Worm (Caenorhabditis elegans) whole organism, L1 larva: ENCODE measurements around the gene C03F11.2.

ENCODE experiments used
- unc-62 ChIP-seq: fragments of 150-350 bp; optimal IDR thresholded peaks from 2 replicates; lab custom pipeline; 2014; ENCODE audit warnings: missing biosample characterization, missing genetic modification reagents, missing genetic modification characterization
- ztf-11 ChIP-seq, 2 experiments: sonication (generic microtip); optimal IDR thresholded peaks; 2 replicates each; lab custom pipeline; 2016 to 2017; ENCODE audit warnings: missing genetic modification characterization in 2 of 2, missing biosample characterization in 1 of 2, missing compliant biosample characterization in 1 of 2

DNA sequence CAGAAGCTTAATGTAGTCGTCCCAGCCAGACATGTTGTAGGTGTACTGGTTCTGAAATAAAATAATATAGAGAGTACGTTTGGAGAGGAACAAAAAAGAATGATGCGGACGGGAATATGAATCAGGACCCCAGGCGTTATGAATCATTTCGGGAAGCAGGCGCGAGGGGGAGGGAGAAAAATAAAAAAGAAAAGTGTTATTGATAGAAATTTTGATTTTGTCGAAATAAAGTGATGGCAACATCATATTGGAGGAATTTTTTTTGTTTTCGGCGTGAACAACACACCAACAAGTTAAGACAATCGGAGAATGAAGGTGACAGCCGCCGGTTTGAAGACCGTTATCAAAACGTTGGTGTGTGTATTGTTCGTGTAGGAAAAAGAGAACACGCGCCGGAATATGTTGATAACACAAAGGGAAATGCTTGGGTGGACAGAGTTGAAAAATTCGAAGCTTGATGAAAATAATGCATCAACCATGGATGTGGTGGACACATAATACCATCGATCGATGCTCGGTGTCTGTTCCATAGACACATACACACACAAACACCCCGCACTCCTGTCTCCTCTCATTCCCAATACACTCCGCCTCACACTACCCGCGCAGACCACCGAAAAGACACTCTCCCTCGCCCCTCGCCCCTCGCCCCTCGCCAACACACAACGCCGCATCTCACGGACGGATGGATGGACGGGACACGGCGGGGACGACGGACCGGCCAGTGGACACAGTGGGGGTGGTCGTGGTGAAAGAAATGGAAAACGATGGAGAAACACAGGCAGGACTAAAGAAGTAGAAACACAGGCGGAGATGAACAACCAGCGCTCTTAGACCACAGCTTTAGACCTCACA lies 43.0 kb downstream of the C03F11.2 start, which contains the start of gene pfn-2:
- no peak for TF ChIP-seq unc-62 (GFP tag; lab: Kevin White, UChicago)
- peak in 1 of 2 experiments; percentile 44 for TF ChIP-seq ztf-11 (tag; optimal IDR thresholded peaks at IDR 0.05; lab: Kevin White, UChicago)
